Worm (Caenorhabditis elegans) whole organism, L2 larva: ENCODE results near the gene C46G7.5.

ENCODE experiments used
- C34F6.9 ChIP-seq: fragments of 150-350 bp; optimal IDR thresholded peaks from 2 replicates; lab custom pipeline; 2014; ENCODE audit warnings: missing biosample characterization, missing genetic modification characterization
- lsy-2 ChIP-seq, 2 experiments: fragments of 150-350 bp in 1 of 2; sonication (generic microtip) in 1 of 2; optimal IDR thresholded peaks; 2 replicates each; lab custom pipeline; 2014 to 2017; ENCODE audit warnings: missing biosample characterization in 2 of 2, missing genetic modification characterization in 2 of 2
- nhr-12 ChIP-seq: fragments of 150-350 bp; optimal IDR thresholded peaks from 2 replicates; lab custom pipeline; 2014; ENCODE audit warnings: missing biosample characterization, missing genetic modification characterization
- nhr-23 ChIP-seq: fragments of 150-350 bp; optimal IDR thresholded peaks from 2 replicates; lab custom pipeline; 2014; ENCODE audit warnings: missing biosample characterization, missing genetic modification reagents, missing genetic modification characterization
- snpc-4 ChIP-seq: fragments of 150-350 bp; optimal IDR thresholded peaks from 2 replicates; lab custom pipeline; 2014; ENCODE audit warnings: missing biosample characterization, missing genetic modification characterization
- unc-55 ChIP-seq: fragments of 150-350 bp; sonication (generic microtip); optimal IDR thresholded peaks from 3 replicates; lab custom pipeline; 2014; ENCODE audit warnings: missing biosample characterization, missing genetic modification reagents, missing genetic modification characterization
- zag-1 ChIP-seq: fragments of 150-350 bp; optimal IDR thresholded peaks from 2 replicates; lab custom pipeline; 2014; ENCODE audit warnings: missing biosample characterization, missing genetic modification characterization
- ztf-11 ChIP-seq: sonication (generic microtip); optimal IDR thresholded peaks from 2 replicates; lab custom pipeline; 2017; ENCODE audit warnings: missing biosample characterization, missing genetic modification characterization

DNA sequence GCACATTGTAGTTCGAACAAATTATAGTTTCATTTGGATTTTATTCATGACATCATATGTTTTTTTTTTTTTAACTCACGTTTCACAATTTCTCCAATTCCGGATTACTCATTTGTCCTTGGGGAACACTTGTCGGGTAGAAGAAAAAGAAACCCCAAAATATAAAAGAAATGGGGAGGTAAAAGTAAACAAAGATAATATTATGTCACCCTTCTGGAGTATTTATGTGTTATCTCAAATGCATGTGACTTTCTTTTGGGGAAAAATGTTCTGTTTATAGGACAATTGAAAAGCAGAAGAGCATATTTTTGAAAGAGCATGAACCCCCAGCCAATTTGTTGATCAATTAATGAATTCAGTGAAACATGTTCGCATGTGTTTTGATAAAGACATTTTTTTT, 40.4 kb upstream of the C46G7.5 start:
- no peak for TF ChIP-seq unc-55 (GFP tag; lab: Kevin White, UChicago)
- TF ChIP-seq nhr-23 (tag; lab: Kevin White, UChicago) = no peak
- no peak for TF ChIP-seq zag-1 (tag; lab: Kevin White, UChicago)
- no peak for TF ChIP-seq snpc-4 (tag; lab: Kevin White, UChicago)
- no peak for TF ChIP-seq nhr-12 (tag; lab: Kevin White, UChicago)
- TF ChIP-seq C34F6.9 (tag; lab: Kevin White, UChicago) = no peak
- no peak for TF ChIP-seq ztf-11 (tag; lab: Kevin White, UChicago)
- TF ChIP-seq lsy-2 (tag; optimal IDR thresholded peaks at IDR 0.05; lab: Kevin White, UChicago) = no peak
